Worm (Caenorhabditis elegans) whole organism, early embryonic: ENCODE data around the gene sut-2.

Experiments
- B0310.2 ChIP-seq: sonication (generic microtip); optimal IDR thresholded peaks from 2 replicates; lab custom pipeline; 2016; ENCODE audit warnings: mild to moderate bottlenecking, missing genetic modification characterization, missing compliant biosample characterization
- F13C5.2 ChIP-seq: sonication (generic microtip); optimal IDR thresholded peaks from 2 replicates; lab custom pipeline; 2017; ENCODE audit warnings: mild to moderate bottlenecking, missing genetic modification characterization, inconsistent platforms, missing compliant biosample characterization
- aly-1 ChIP-seq: sonication (generic microtip); optimal IDR thresholded peaks from 2 replicates; lab custom pipeline; 2016; ENCODE audit warnings: missing genetic modification characterization, missing compliant biosample characterization
- ama-1 ChIP-seq: fragments of 150-350 bp; optimal IDR thresholded peaks from 2 replicates; lab custom pipeline; 2014
- ceh-13 ChIP-seq: fragments of 200-800 bp; sonication (Bioruptor generic); optimal IDR thresholded peaks from 2 replicates; lab custom pipeline; 2018; ENCODE audit warnings: mild to moderate bottlenecking, missing genetic modification characterization, missing compliant biosample characterization
- ceh-36 ChIP-seq: sonication (generic microtip); optimal IDR thresholded peaks from 2 replicates; lab custom pipeline; 2016; ENCODE audit warnings: missing genetic modification characterization, inconsistent platforms, missing compliant biosample characterization
- ets-7 ChIP-seq: sonication (generic microtip); optimal IDR thresholded peaks from 2 replicates; lab custom pipeline; 2016; ENCODE audit warnings: missing genotype, missing genetic modification characterization, missing compliant biosample characterization
- flt-1 ChIP-seq: fragments of 200-800 bp; sonication (Bioruptor generic); IDR thresholded peaks from 2 replicates; pipeline ENCODE4 v1.3.6; 2022; ENCODE audit warnings: missing genetic modification characterization, missing compliant biosample characterization
- hmbx-1 ChIP-seq: sonication (generic microtip); optimal IDR thresholded peaks from 2 replicates; lab custom pipeline; 2016; ENCODE audit warnings: mild to moderate bottlenecking, missing genetic modification characterization, missing compliant biosample characterization
- scrt-1 ChIP-seq: fragments of 200-800 bp; sonication (Bioruptor generic); IDR thresholded peaks from 2 replicates; pipeline ENCODE4 v1.3.6; 2022; ENCODE audit warnings: missing genetic modification characterization, missing compliant biosample characterization
- tbx-11 ChIP-seq: fragments of 200-800 bp; sonication (Bioruptor generic); IDR thresholded peaks from 2 replicates; pipeline ENCODE4 v1.3.6; 2022; ENCODE audit warnings: missing genetic modification characterization, missing compliant biosample characterization
- tbx-37 ChIP-seq: fragments of 200-800 bp; sonication (Bioruptor generic); conservative IDR thresholded peaks from 2 replicates; pipeline ENCODE4 v1.3.6; 2022; ENCODE audit warnings: missing genetic modification reagents, missing genetic modification characterization, missing compliant biosample characterization
- tra-4 ChIP-seq: sonication (generic microtip); optimal IDR thresholded peaks from 2 replicates; lab custom pipeline; 2017; ENCODE audit warnings: missing genetic modification characterization, missing compliant biosample characterization

DNA sequence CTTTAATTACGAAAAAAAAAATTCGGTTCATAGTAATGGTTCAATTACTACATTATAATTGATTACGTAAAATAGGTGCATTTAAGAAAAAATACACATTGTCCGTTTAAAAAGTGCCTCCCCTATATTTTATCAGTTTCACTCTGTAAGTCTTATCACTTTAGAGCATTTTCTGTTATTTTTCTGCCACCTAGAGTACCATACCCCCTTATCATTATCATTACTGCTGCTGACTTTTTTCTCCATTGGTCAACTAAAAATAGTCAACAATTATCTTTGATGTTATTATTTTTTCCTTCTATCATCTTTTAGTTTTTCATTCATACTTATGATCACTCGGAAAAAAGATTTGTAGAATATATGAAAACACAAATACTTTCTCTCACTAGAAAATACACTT, 28.6 kb upstream of the sut-2 start:
- TF ChIP-seq flt-1 (GFP tag; lab: Robert Waterston, UW) (no peak), tbx-11 (GFP tag; lab: Robert Waterston, UW) (no peak), ets-7 (tag; lab: Kevin White, UChicago) (no peak), ceh-13 (no peak), F13C5.2 (no peak), ama-1 (lab: Kevin White, UChicago) (no peak), ceh-36 (tag; lab: Kevin White, UChicago) (no peak), aly-1 (tag; lab: Kevin White, UChicago) (no peak), scrt-1 (GFP tag; lab: Robert Waterston, UW) (no peak), tbx-37 (GFP tag; lab: Robert Waterston, UW) (no peak), tra-4 (no peak), B0310.2 (tag; lab: Kevin White, UChicago) (no peak), hmbx-1 (tag; lab: Kevin White, UChicago) (no peak)
